Fruit fly (Drosophila melanogaster) whole organism, pupa: ENCODE results near the gene Rcd2.

Experiments used
- CG10348 ChIP-seq: fragments of 200-800 bp; sonication (Bioruptor generic); IDR thresholded peaks from 2 replicates; pipeline ENCODE4 v1.3.6; 2022; ENCODE audit warnings: missing biosample characterization, missing genetic modification characterization
- CG12605 ChIP-seq: fragments of 200-800 bp; sonication (Bioruptor generic); IDR thresholded peaks from 2 replicates; pipeline ENCODE4 v1.3.6; 2022; ENCODE audit warnings: missing biosample characterization, missing genetic modification characterization
- CG13204 ChIP-seq: fragments of 200-800 bp; sonication (Bioruptor generic); optimal IDR thresholded peaks from 2 replicates; lab custom pipeline; 2018; ENCODE audit warnings: missing biosample characterization, mild to moderate bottlenecking, missing genetic modification characterization, moderate library complexity
- CG14655 ChIP-seq: fragments of 200-800 bp; sonication (Bioruptor generic); optimal IDR thresholded peaks from 3 replicates; lab custom pipeline; 2017; ENCODE audit warnings: mild to moderate bottlenecking, missing biosample characterization, missing genetic modification reagents, missing genetic modification characterization
- CG15710 ChIP-seq: fragments of 200-800 bp; sonication (Bioruptor generic); optimal IDR thresholded peaks from 2 replicates; lab custom pipeline; 2018; ENCODE audit warnings: missing biosample characterization, mild to moderate bottlenecking, missing genetic modification characterization, moderate library complexity
- CG17806 ChIP-seq: fragments of 200-800 bp; sonication (Bioruptor generic); optimal IDR thresholded peaks from 2 replicates; lab custom pipeline; 2018; ENCODE audit warnings: missing biosample characterization, mild to moderate bottlenecking, missing genetic modification characterization, moderate library complexity
- CG32121 ChIP-seq: fragments of 200-800 bp; sonication (Bioruptor generic); IDR thresholded peaks from 2 replicates; pipeline ENCODE4 v1.3.6; 2022; ENCODE audit warnings: missing biosample characterization, missing genetic modification characterization
- CG34367 ChIP-seq: fragments of 200-800 bp; sonication (Bioruptor generic); optimal IDR thresholded peaks from 2 replicates; lab custom pipeline; 2018; ENCODE audit warnings: missing biosample characterization, mild to moderate bottlenecking, missing genetic modification characterization
- CG4496 ChIP-seq: fragments of 200-800 bp; sonication (Bioruptor generic); IDR thresholded peaks from 3 replicates; pipeline ENCODE4 v1.3.6; 2022; ENCODE audit warnings: missing biosample characterization, missing genetic modification characterization
- CG8159 ChIP-seq: fragments of 200-800 bp; sonication (Bioruptor generic); optimal IDR thresholded peaks from 3 replicates; lab custom pipeline; 2018; ENCODE audit warnings: missing biosample characterization, mild to moderate bottlenecking, missing genetic modification characterization, moderate library complexity
- CG8301 ChIP-seq: fragments of 200-800 bp; sonication (Bioruptor generic); optimal IDR thresholded peaks from 2 replicates; lab custom pipeline; 2018; ENCODE audit warnings: missing biosample characterization, mild to moderate bottlenecking, missing genetic modification characterization
- CG9948 ChIP-seq: fragments of 200-800 bp; sonication (Bioruptor generic); optimal IDR thresholded peaks from 2 replicates; lab custom pipeline; 2018; ENCODE audit warnings: missing biosample characterization, mild to moderate bottlenecking, missing genetic modification characterization, moderate library complexity
- D1 ChIP-seq: fragments of 200-800 bp; sonication (Bioruptor generic); optimal IDR thresholded peaks from 2 replicates; lab custom pipeline; 2018; ENCODE audit warnings: missing biosample characterization, mild to moderate bottlenecking, missing genetic modification characterization, moderate library complexity
- EcR ChIP-seq: fragments of 200-800 bp; sonication (Bioruptor generic); optimal IDR thresholded peaks from 3 replicates; lab custom pipeline; 2019; ENCODE audit warnings: missing biosample characterization, missing genetic modification characterization, mild to moderate bottlenecking, moderate library complexity, missing genetic modification reagents
- Ets98B ChIP-seq: fragments of 200-800 bp; sonication (Bioruptor generic); IDR thresholded peaks from 2 replicates; pipeline ENCODE4 v1.3.6; 2022; ENCODE audit warnings: missing biosample characterization, missing genetic modification characterization
- Pif1A ChIP-seq: fragments of 200-800 bp; sonication (Bioruptor generic); optimal IDR thresholded peaks from 3 replicates; lab custom pipeline; 2016; ENCODE audit warnings: missing biosample characterization, missing genetic modification characterization
- Pif1B ChIP-seq: fragments of 200-800 bp; sonication (Bioruptor generic); optimal IDR thresholded peaks from 3 replicates; lab custom pipeline; 2016; ENCODE audit warnings: missing biosample characterization, missing genetic modification characterization
- Snoo ChIP-seq: fragments of 200-800 bp; sonication (Bioruptor generic); optimal IDR thresholded peaks from 3 replicates; lab custom pipeline; 2017; ENCODE audit warnings: missing biosample characterization, mild to moderate bottlenecking, missing genetic modification characterization, inconsistent platforms
- fd96Ca ChIP-seq: fragments of 200-800 bp; sonication (Bioruptor generic); IDR thresholded peaks from 3 replicates; pipeline ENCODE4 v1.3.6; 2022; ENCODE audit warnings: missing biosample characterization, missing genetic modification characterization
- gl ChIP-seq: fragments of 200-800 bp; sonication (Bioruptor generic); optimal IDR thresholded peaks from 2 replicates; lab custom pipeline; 2018; ENCODE audit warnings: missing biosample characterization, mild to moderate bottlenecking, missing genetic modification characterization
- rn ChIP-seq: fragments of 200-800 bp; sonication (Bioruptor generic); IDR thresholded peaks from 2 replicates; pipeline ENCODE4 v1.3.6; 2022; ENCODE audit warnings: missing biosample characterization, missing genetic modification characterization

Rcd2 gene

DNA sequence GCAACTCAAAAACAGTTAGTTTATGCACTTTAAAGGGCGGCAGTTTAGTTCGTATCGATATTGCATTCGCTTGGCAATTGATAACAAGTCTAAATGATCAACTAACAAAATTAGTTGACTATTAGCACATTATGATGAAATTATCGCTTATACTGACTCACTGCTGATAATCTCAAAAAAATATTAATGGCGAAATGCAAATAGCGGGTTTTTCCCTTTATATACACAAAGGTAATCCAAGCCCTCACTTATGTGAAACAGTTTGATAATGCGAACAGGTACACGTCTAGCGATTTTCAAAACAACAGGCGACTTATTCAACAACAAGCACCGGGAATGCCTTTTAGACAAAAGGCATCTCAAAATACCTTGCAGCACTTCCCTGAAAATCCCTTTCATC lies 26.1 kb downstream of the Rcd2 start:
- TF ChIP-seq Snoo (tag; lab: Kevin White, UChicago) = no peak

DNA sequence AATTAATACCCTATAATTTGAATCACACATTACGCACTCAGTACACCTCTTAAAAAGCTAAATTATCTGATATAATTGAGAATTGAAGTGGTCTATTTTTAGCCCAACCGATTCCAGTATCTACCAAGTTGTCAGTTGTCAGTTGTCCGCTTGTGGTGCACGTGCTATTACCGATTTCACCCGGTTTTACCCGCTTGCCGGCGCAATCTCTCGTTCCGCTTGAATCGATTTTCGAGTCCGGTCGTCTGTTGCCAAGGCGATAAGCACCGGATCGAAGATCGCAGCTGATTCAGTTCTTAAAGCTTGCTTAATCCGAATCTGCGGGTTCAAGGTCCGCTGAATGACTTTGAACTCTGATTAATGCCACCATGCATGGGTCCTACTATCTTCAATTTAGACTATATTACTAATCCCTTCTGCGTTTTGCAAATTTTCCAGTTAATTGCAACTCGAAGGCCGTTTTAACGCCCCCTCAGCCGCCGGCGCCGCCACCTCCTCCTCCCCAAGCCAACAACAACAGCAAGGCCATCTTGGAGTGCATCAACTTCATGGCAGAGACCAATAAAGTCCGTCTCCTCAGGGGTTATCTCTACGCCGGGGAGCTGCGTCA lies 28.6 kb downstream of the Rcd2 start:
- peak; percentile 20 for TF ChIP-seq CG13204 (GFP tag; lab: Kevin White, UChicago)
- TF ChIP-seq CG10348 = no peak
- peak; percentile 86 for TF ChIP-seq EcR (GFP tag; lab: Kevin White, UChicago)
- TF ChIP-seq, all 21 proteins: peak for 2

DNA sequence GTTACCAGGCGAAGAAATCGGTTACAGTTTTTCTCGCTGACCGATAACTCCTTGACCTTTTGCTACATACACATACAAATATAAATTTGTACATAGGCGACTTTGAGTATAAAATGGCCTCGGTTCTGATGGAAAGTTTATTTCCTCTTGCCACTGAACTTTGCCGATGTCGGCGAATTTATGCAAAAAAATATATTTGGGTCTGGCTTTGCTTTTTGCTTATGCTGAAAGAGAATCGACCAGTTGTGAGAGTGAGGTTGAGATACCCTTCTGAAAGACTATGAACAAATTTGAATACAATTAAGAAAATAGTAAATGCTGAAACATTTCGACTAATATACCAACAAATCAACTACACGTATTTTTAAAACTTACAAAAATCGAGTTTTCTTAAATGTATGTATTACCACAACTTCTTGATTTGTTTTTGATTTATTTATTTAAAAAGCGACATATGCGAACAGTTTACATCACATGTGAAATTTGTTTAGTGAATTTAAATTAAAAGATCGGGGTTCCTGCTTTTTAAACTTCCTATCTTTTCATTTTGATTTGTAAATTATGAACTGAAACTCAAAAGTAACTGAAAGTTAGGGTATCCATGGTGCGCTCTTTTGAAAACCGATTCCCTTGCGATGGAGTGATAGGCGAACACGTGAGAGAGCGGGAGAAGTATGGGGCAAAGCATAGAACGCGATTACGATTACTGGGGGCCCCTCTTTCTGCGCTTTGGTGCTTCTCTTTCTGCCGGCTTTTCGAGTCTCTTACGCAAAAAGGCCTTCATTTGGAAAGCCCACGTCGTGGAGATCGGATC lies 30.9 kb downstream of the Rcd2 start:
- TF ChIP-seq Ets98B (GFP tag; lab: Robert Waterston, UW) = peak; percentile 44; the same call in 1 of the 2 replicates
- TF ChIP-seq D1 (tag; lab: Kevin White, UChicago) = peak; percentile 63
- peak; percentile 76 for TF ChIP-seq CG9948 (tag; lab: Kevin White, UChicago)
- peak; percentile 85 for TF ChIP-seq CG8159 (tag; lab: Kevin White, UChicago)
- TF ChIP-seq fd96Ca (GFP tag; lab: Robert Waterston, UW) = 0 out of 3 replicates have a peak, but pooled peaks have one; percentile 19
- no peak for TF ChIP-seq CG4496 (GFP tag; lab: Robert Waterston, UW)
- TF ChIP-seq CG32121 = no peak
- TF ChIP-seq CG34367 (tag; lab: Kevin White, UChicago) = peak; percentile 63
- TF ChIP-seq CG8301 (tag; lab: Kevin White, UChicago) = peak; percentile 81
- peak; percentile 77 for TF ChIP-seq Pif1A (GFP tag; lab: Kevin White, UChicago)
- peak; percentile 74 for TF ChIP-seq Pif1B (GFP tag; lab: Kevin White, UChicago)
- TF ChIP-seq CG14655 (GFP tag; lab: Kevin White, UChicago) = peak; percentile 90
- no peak for TF ChIP-seq CG10348
- TF ChIP-seq gl (tag; lab: Kevin White, UChicago) = no peak
- no peak for TF ChIP-seq rn (GFP tag; lab: Robert Waterston, UW)
- TF ChIP-seq CG13204 (GFP tag; lab: Kevin White, UChicago) = peak; percentile 45
- peak; percentile 65 for TF ChIP-seq CG17806 (tag; lab: Kevin White, UChicago)
- TF ChIP-seq CG12605 (GFP tag; lab: Robert Waterston, UW) = no peak
- peak; percentile 1 for TF ChIP-seq EcR (GFP tag; lab: Kevin White, UChicago)
- TF ChIP-seq Snoo (tag; lab: Kevin White, UChicago) = peak; percentile 74
- TF ChIP-seq CG15710 (tag; lab: Kevin White, UChicago) = peak; percentile 77

DNA sequence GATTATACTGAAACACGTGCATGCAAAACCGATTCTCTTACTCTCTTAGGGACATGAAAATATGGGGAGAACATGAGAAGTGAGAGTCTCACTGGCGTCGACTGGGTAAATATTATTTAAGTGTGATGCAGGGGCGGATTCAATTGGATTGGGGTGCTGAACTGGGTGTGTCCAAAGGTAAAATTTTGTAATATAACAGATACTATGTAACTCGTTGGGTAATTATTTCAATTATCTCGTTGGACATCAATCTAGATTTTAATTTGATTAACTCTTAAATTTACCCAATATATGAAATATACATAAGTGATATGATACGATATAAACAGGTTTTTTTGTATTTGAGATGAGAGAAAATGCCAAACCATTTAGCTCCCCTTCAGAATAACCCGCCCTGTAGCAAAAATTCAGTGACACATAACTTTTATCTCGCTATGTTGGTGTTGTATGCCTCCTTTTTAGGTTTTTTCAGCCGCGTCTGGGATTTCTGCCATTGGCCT lies 32.0 kb downstream of the Rcd2 start:
- peak; percentile 78 for TF ChIP-seq D1 (tag; lab: Kevin White, UChicago)
- TF ChIP-seq CG4496 (GFP tag; lab: Robert Waterston, UW) = peak; percentile 89; the same call in 2 of the 3 replicates
- TF ChIP-seq gl (tag; lab: Kevin White, UChicago) = peak; percentile 75
- peak; percentile 93 for TF ChIP-seq CG8159 (tag; lab: Kevin White, UChicago)
- peak; percentile 89 for TF ChIP-seq Ets98B (GFP tag; lab: Robert Waterston, UW)
- TF ChIP-seq CG9948 (tag; lab: Kevin White, UChicago) = peak; percentile 87
- no peak for TF ChIP-seq CG13204 (GFP tag; lab: Kevin White, UChicago)
- peak; percentile 90 for TF ChIP-seq fd96Ca (GFP tag; lab: Robert Waterston, UW)
- TF ChIP-seq Snoo (tag; lab: Kevin White, UChicago) = peak; percentile 88
- peak; percentile 61 for TF ChIP-seq CG10348
- TF ChIP-seq rn (GFP tag; lab: Robert Waterston, UW) = peak; percentile 39; the same call in 1 of the 2 replicates
- TF ChIP-seq CG14655 (GFP tag; lab: Kevin White, UChicago) = peak; percentile 89
- peak; percentile 82 for TF ChIP-seq CG34367 (tag; lab: Kevin White, UChicago)
- peak; percentile 91 for TF ChIP-seq Pif1A (GFP tag; lab: Kevin White, UChicago)
- TF ChIP-seq CG32121 = peak; percentile 88
- peak; percentile 65 for TF ChIP-seq CG12605 (GFP tag; lab: Robert Waterston, UW)
- peak; percentile 59 for TF ChIP-seq EcR (GFP tag; lab: Kevin White, UChicago)
- peak; percentile 83 for TF ChIP-seq CG8301 (tag; lab: Kevin White, UChicago)
- peak; percentile 89 for TF ChIP-seq CG17806 (tag; lab: Kevin White, UChicago)
- TF ChIP-seq Pif1B (GFP tag; lab: Kevin White, UChicago) = peak; percentile 87
- peak; percentile 91 for TF ChIP-seq CG15710 (tag; lab: Kevin White, UChicago)

DNA sequence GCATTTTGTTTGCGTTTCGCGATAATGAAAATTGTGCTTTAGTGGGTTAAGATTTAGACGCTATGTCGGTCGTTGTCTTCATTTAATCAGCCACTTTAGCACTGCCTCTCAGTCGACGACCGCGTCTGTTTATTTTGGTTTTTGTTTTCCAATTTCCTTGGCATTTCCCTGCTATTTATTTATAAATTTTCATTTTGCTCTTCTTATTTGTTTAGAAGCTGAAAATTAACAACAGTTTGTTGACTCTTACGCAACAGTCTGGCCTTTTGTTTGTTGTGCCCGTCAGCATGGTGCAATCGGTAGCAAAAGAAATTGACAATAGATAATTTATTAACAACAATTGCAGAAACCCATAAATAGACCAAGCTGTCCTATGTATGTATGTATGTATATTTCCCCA lies 32.7 kb downstream of the Rcd2 start:
- TF ChIP-seq CG4496 (GFP tag; lab: Robert Waterston, UW) (no peak), Ets98B (GFP tag; lab: Robert Waterston, UW) (peak; percentile 7; the same call in 1 of the 2 replicates)

DNA sequence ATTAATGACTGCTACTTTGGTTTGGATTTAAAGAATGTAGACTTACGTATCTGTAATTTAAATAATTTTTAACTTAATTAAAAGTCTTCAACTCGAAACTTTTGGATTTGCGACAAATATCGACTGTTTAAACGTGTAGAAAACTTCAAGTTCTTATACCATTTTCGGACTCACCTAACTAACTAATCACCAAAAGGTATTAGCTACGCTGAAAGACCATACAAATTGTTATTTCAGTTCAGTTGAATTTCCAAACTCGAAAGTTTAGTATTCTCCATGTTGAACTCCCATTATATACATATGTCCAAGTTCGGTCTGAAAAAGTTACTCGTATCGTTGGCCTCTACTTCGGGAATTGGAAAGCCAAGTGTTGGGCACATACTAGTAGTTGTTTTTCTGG lies 34.5 kb downstream of the Rcd2 start, which contains the start of gene CG5078:
Gene CG5078 (plus strand): TSS at position 301 of the 400 bp plus-strand sequence.
- TF ChIP-seq D1 (tag; lab: Kevin White, UChicago) (no peak), CG34367 (tag; lab: Kevin White, UChicago) (no peak), Pif1A (GFP tag; lab: Kevin White, UChicago) (no peak), CG12605 (GFP tag; lab: Robert Waterston, UW) (no peak), CG10348 (no peak), Snoo (tag; lab: Kevin White, UChicago) (no peak), EcR (GFP tag; lab: Kevin White, UChicago) (no peak), fd96Ca (GFP tag; lab: Robert Waterston, UW) (no peak), CG9948 (tag; lab: Kevin White, UChicago) (no peak), CG17806 (tag; lab: Kevin White, UChicago) (no peak), CG32121 (no peak), rn (GFP tag; lab: Robert Waterston, UW) (no peak), CG15710 (tag; lab: Kevin White, UChicago) (no peak), Ets98B (GFP tag; lab: Robert Waterston, UW) (no peak), CG13204 (GFP tag; lab: Kevin White, UChicago) (no peak), CG8159 (tag; lab: Kevin White, UChicago) (no peak), Pif1B (GFP tag; lab: Kevin White, UChicago) (no peak), CG8301 (tag; lab: Kevin White, UChicago) (no peak), CG4496 (GFP tag; lab: Robert Waterston, UW) (no peak), gl (tag; lab: Kevin White, UChicago) (no peak)
